Fruit fly (Drosophila melanogaster) whole organism, embryonic: ENCODE results near the gene Klp64D.

Experiments
- Abd-B ChIP-seq: fragments of 200-800 bp; sonication (Bioruptor generic); optimal IDR thresholded peaks from 2 replicates; lab custom pipeline; 2018; ENCODE audit warnings: missing biosample characterization, mild to moderate bottlenecking, missing genetic modification characterization, moderate library complexity
- CG11560 ChIP-seq: fragments of 200-800 bp; sonication (Bioruptor generic); IDR thresholded peaks from 3 replicates; pipeline ENCODE4 v1.3.6; 2022; ENCODE audit warnings: missing biosample characterization, missing genetic modification characterization
- CG12744 ChIP-seq: fragments of 200-800 bp; sonication (Bioruptor generic); optimal IDR thresholded peaks from 2 replicates; lab custom pipeline; 2016; ENCODE audit warnings: missing biosample characterization, missing genetic modification characterization
- CG18011 ChIP-seq: fragments of 200-800 bp; sonication (Bioruptor generic); optimal IDR thresholded peaks from 2 replicates; lab custom pipeline; 2017; ENCODE audit warnings: missing biosample characterization, missing genetic modification characterization, mild to moderate bottlenecking, moderate library complexity, missing genotype
- D19B ChIP-seq: fragments of 200-800 bp; sonication (Bioruptor generic); optimal IDR thresholded peaks from 2 replicates; lab custom pipeline; 2017; ENCODE audit warnings: missing biosample characterization, mild to moderate bottlenecking, missing genetic modification characterization
- Oli ChIP-seq: fragments of 200-800 bp; sonication (Bioruptor generic); optimal IDR thresholded peaks from 2 replicates; lab custom pipeline; 2018; ENCODE audit warnings: missing biosample characterization, mild to moderate bottlenecking, missing genetic modification characterization, moderate library complexity
- dan ChIP-seq: fragments of 200-800 bp; sonication (Bioruptor generic); IDR thresholded peaks from 2 replicates; pipeline ENCODE4 v1.3.6; 2022; ENCODE audit warnings: missing biosample characterization, missing genetic modification characterization
- jing ChIP-seq: fragments of 200-800 bp; sonication (Bioruptor generic); optimal IDR thresholded peaks from 2 replicates; lab custom pipeline; 2018; ENCODE audit warnings: missing biosample characterization, mild to moderate bottlenecking, missing genetic modification characterization
- ttk ChIP-seq: fragments of 200-800 bp; sonication (Bioruptor generic); IDR thresholded peaks from 2 replicates; pipeline ENCODE4 v2.1.2; 2022; ENCODE audit warnings: missing biosample characterization, missing genetic modification characterization
- tx ChIP-seq: fragments of 200-800 bp; sonication (Bioruptor generic); optimal IDR thresholded peaks from 2 replicates; lab custom pipeline; 2016; ENCODE audit warnings: missing biosample characterization, missing genetic modification characterization
- zen2 ChIP-seq: fragments of 200-800 bp; sonication (Bioruptor generic); IDR thresholded peaks from 3 replicates; pipeline ENCODE4 v1.3.6; 2022; ENCODE audit warnings: missing biosample characterization, missing genetic modification characterization; ENCODE audit not compliant: partially characterized antibody

DNA sequence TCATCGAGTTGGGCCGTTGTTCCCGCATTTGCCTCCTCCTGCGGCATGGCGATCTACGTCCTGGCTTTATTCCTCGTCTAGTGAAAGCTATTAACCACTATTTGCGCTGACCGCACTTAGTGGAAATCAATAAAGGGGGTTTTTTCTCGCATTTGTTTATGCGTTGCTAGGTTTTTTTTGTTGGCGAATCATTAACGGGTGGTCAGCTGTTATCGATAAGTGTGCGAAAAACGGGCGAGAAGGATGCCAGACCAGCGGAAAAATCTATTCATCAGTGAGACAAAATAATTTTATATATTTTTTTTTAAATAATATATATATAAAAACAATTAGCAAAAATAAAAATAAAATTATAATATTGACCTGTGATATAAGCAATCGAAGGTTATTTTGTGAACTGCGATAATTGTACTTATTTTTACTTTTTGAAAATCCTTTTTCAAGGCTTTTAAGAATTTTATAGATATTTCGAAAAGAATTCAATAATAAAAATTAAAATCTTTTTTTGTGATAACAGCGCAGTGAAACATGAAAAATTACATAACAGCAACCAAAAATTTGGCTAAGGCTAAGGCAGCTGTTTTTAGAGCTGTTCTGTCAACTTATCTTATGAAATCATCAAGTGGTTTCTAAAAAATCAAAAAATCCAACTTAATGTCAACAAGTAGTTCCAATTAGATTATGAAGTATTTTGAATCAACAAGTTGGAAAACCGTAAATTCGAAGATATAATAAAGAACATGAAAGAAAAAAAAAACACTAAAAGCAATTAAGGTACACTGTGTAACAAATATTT lies at the start of gene Klp64D:
- TF ChIP-seq dan (GFP tag; lab: Robert Waterston, UW) (no peak), CG11560 (no peak), Abd-B (GFP tag; lab: Kevin White, UChicago) (no peak), D19B (GFP tag; lab: Kevin White, UChicago) (no peak), jing (GFP tag; lab: Kevin White, UChicago) (no peak), Oli (tag; lab: Kevin White, UChicago) (no peak), ttk (GFP tag; lab: Robert Waterston, UW) (no peak), zen2 (no peak), tx (GFP tag; lab: Kevin White, UChicago) (no peak), CG18011 (GFP tag; lab: Kevin White, UChicago) (no peak), CG12744 (no peak)
